Worm (Caenorhabditis elegans) whole organism, L4/young adult: ENCODE measurements around the gene F59E11.6.

Experiments
- W03F9.2 ChIP-seq: fragments of 150-350 bp; optimal IDR thresholded peaks from 2 replicates; lab custom pipeline; 2014; ENCODE audit warnings: missing biosample characterization, missing genetic modification characterization
- dao-5 ChIP-seq: sonication (generic microtip); optimal IDR thresholded peaks from 2 replicates; lab custom pipeline; 2016; ENCODE audit warnings: missing genotype, missing genetic modification characterization, moderate library complexity, missing compliant biosample characterization
- him-1 ChIP-seq: sonication (generic microtip); optimal IDR thresholded peaks from 2 replicates; lab custom pipeline; 2016; ENCODE audit warnings: missing genotype, missing genetic modification reagents, missing genetic modification characterization, missing compliant biosample characterization

The F59E11.6 gene

ce11 chrV:8991679-8992078 is at the start of gene F59E11.6:
Gene F59E11.6, plus strand, starts transcription at chrV:8991789.
- TF ChIP-seq dao-5 (tag; lab: Kevin White, UChicago) (no peak), him-1 (tag; lab: Kevin White, UChicago) (no peak), W03F9.2 (no peak)

ce11 chrV:8942437-8942978 is 49.1 kb upstream of the F59E11.6 start:
- TF ChIP-seq him-1 (tag; lab: Kevin White, UChicago) (no peak), W03F9.2 (no peak), dao-5 (tag; lab: Kevin White, UChicago) (no peak)

ce11 chrV:8943963-8944362 is 47.6 kb upstream of the F59E11.6 start, which contains the start of gene T19A5.3:
Gene T19A5.3, minus strand, starts transcription at chrV:8944063.
- TF ChIP-seq W03F9.2 (no peak), dao-5 (tag; lab: Kevin White, UChicago) (no peak), him-1 (tag; lab: Kevin White, UChicago) (no peak)

ce11 chrV:8944481-8944880 is 47.1 kb upstream of the F59E11.6 start:
- TF ChIP-seq him-1 (tag; lab: Kevin White, UChicago) (no peak), W03F9.2 (no peak), dao-5 (tag; lab: Kevin White, UChicago) (no peak)

- TF ChIP-seq dao-5 (tag; lab: Kevin White, UChicago) (no peak), W03F9.2 (no peak), him-1 (tag; lab: Kevin White, UChicago) (no peak)
Measured at ce11 chrV:8946142-8946541, 45.4 kb upstream of the F59E11.6 start.

ce11 chrV:8947499-8947898 is 44.1 kb upstream of the F59E11.6 start, which contains the start of gene gck-1:
Gene gck-1, plus strand, starts transcription at chrV:8947799.
- no peak for TF ChIP-seq W03F9.2
- no peak for TF ChIP-seq dao-5 (tag; lab: Kevin White, UChicago)
- TF ChIP-seq him-1 (tag; lab: Kevin White, UChicago): no peak

ce11 chrV:8948365-8948764 is 43.2 kb upstream of the F59E11.6 start:
- TF ChIP-seq him-1 (tag; lab: Kevin White, UChicago) (no peak), W03F9.2 (no peak), dao-5 (tag; lab: Kevin White, UChicago) (no peak)

- no peak for TF ChIP-seq him-1 (tag; lab: Kevin White, UChicago)
- no peak for TF ChIP-seq W03F9.2
- TF ChIP-seq dao-5 (tag; lab: Kevin White, UChicago): no peak
Measured at ce11 chrV:8948996-8949395, 42.6 kb upstream of the F59E11.6 start.

ce11 chrV:8949873-8950272 is 41.7 kb upstream of the F59E11.6 start:
- TF ChIP-seq W03F9.2 (no peak), dao-5 (tag; lab: Kevin White, UChicago) (no peak), him-1 (tag; lab: Kevin White, UChicago) (no peak)

- TF ChIP-seq him-1 (tag; lab: Kevin White, UChicago) (no peak), dao-5 (tag; lab: Kevin White, UChicago) (no peak), W03F9.2 (no peak)
Measured at ce11 chrV:8956387-8957095, 35.0 kb upstream of the F59E11.6 start, which contains the start of gene ttc-17. Gene ttc-17, plus strand, starts transcription at chrV:8957045.

- TF ChIP-seq W03F9.2 (no peak), dao-5 (tag; lab: Kevin White, UChicago) (no peak), him-1 (tag; lab: Kevin White, UChicago) (no peak)
Measured at ce11 chrV:8964055-8964758, 27.4 kb upstream of the F59E11.6 start, which contains the start of gene nhr-44. Gene nhr-44, minus strand, starts transcription at chrV:8964105.

ce11 chrV:8966086-8966485 is 25.5 kb upstream of the F59E11.6 start, which contains the start of gene nhr-219:
Gene nhr-219, minus strand, starts transcription at chrV:8966186.
- TF ChIP-seq him-1 (tag; lab: Kevin White, UChicago) (no peak), W03F9.2 (no peak), dao-5 (tag; lab: Kevin White, UChicago) (no peak)

ce11 chrV:8972271-8972670 is 19.3 kb upstream of the F59E11.6 start, which contains the start of gene nhr-195:
Gene nhr-195, minus strand, starts transcription at chrV:8972371.
- TF ChIP-seq dao-5 (tag; lab: Kevin White, UChicago) (no peak), W03F9.2 (no peak), him-1 (tag; lab: Kevin White, UChicago) (no peak)
